Worm (Caenorhabditis elegans) whole organism, L4 larva: Measurements from ENCODE around the gene srh-288.

ENCODE experiments used
- D1046.2 ChIP-seq: fragments of 200-800 bp; sonication (Bioruptor generic); IDR thresholded peaks from 2 replicates; pipeline ENCODE4 v1.3.6; 2022; ENCODE audit warnings: missing genetic modification characterization, missing compliant biosample characterization
- F26F4.8 ChIP-seq: fragments of 200-800 bp; sonication (Bioruptor generic); conservative IDR thresholded peaks from 2 replicates; pipeline ENCODE4 v1.3.6; 2022; ENCODE audit warnings: missing genetic modification characterization, missing compliant biosample characterization
- T20F7.1 ChIP-seq: fragments of 200-800 bp; sonication (Bioruptor generic); optimal IDR thresholded peaks from 2 replicates; lab custom pipeline; 2018; ENCODE audit warnings: mild to moderate bottlenecking, missing genetic modification characterization, missing compliant biosample characterization
- T26A8.4 ChIP-seq: fragments of 200-800 bp; sonication (Bioruptor generic); IDR thresholded peaks from 2 replicates; pipeline ENCODE4 v1.3.6; 2022; ENCODE audit warnings: missing genetic modification characterization, missing compliant biosample characterization
- Y105C5A.15 ChIP-seq: fragments of 200-800 bp; sonication (Bioruptor generic); IDR thresholded peaks from 2 replicates; pipeline ENCODE4 v1.3.6; 2022; ENCODE audit warnings: missing genetic modification characterization, missing compliant biosample characterization
- aha-1 ChIP-seq: fragments of 150-350 bp; peaks from one replicate; lab custom pipeline; 2014; ENCODE audit warnings: missing biosample characterization, missing genetic modification characterization
- aly-2 ChIP-seq: sonication (generic microtip); optimal IDR thresholded peaks from 2 replicates; lab custom pipeline; 2018; ENCODE audit warnings: missing biosample characterization, missing genetic modification characterization
- ceh-82 ChIP-seq: sonication (generic microtip); optimal IDR thresholded peaks from 2 replicates; lab custom pipeline; 2017; ENCODE audit warnings: missing biosample characterization, missing genetic modification characterization
- ces-1 ChIP-seq: fragments of 150-350 bp; sonication (generic microtip); optimal IDR thresholded peaks from 4 replicates; lab custom pipeline; 2014; ENCODE audit warnings: missing biosample characterization, missing genetic modification reagents, missing genetic modification characterization
- daf-16 ChIP-seq, 3 experiments: sonication (generic microtip); optimal IDR thresholded peaks; 2 replicates each; lab custom pipeline; 2016 to 2017; ENCODE audit warnings: missing genetic modification characterization in 3 of 3, missing genetic modification reagents in 3 of 3, mild to moderate bottlenecking in 2 of 3, missing compliant biosample characterization in 2 of 3, missing biosample characterization in 1 of 3, moderate library complexity in 1 of 3
- daf-19 ChIP-seq: fragments of 200-800 bp; sonication (Bioruptor generic); conservative IDR thresholded peaks from 2 replicates; pipeline ENCODE4 v1.3.6; 2022; ENCODE audit warnings: missing genetic modification characterization, missing compliant biosample characterization
- daf-8 ChIP-seq: fragments of 200-800 bp; sonication (Bioruptor generic); IDR thresholded peaks from 2 replicates; pipeline ENCODE4 v1.3.6; 2022; ENCODE audit warnings: missing genetic modification characterization, missing compliant biosample characterization
- dve-1 ChIP-seq: sonication (generic microtip); optimal IDR thresholded peaks from 2 replicates; lab custom pipeline; 2017; ENCODE audit warnings: antibody characterized with exemption, mild to moderate bottlenecking, missing genetic modification characterization, missing compliant biosample characterization; ENCODE audit not compliant: insufficient read depth
- egl-43 ChIP-seq: fragments of 200-800 bp; sonication (Bioruptor generic); IDR thresholded peaks from 2 replicates; pipeline ENCODE4 v1.3.6; 2022; ENCODE audit warnings: missing genetic modification reagents, missing genetic modification characterization, missing compliant biosample characterization
- lin-13 ChIP-seq: fragments of 150-350 bp; optimal IDR thresholded peaks from 2 replicates; lab custom pipeline; 2014; ENCODE audit warnings: missing biosample characterization, missing genetic modification reagents, missing genetic modification characterization
- lin-38 ChIP-seq: fragments of 200-800 bp; sonication (Bioruptor generic); IDR thresholded peaks from 2 replicates; pipeline ENCODE4 v1.3.6; 2022; ENCODE audit warnings: missing genetic modification reagents, missing genetic modification characterization, missing compliant biosample characterization
- nhr-10 ChIP-seq: fragments of 150-350 bp; optimal IDR thresholded peaks from 2 replicates; lab custom pipeline; 2014; ENCODE audit warnings: missing biosample characterization, missing genetic modification characterization
- nhr-111 ChIP-seq: fragments of 200-800 bp; sonication (Bioruptor generic); optimal IDR thresholded peaks from 2 replicates; lab custom pipeline; 2018; ENCODE audit warnings: mild to moderate bottlenecking, missing genetic modification characterization, missing compliant biosample characterization
- nhr-237 ChIP-seq: sonication (generic microtip); optimal IDR thresholded peaks from 2 replicates; lab custom pipeline; 2017; ENCODE audit warnings: missing biosample characterization, missing genetic modification characterization
- pha-4 ChIP-seq, 2 experiments: fragments of 150-350 bp in 1 of 2; fragments of 200-800 bp in 1 of 2; sonication (Bioruptor generic) in 1 of 2; IDR thresholded peaks in 1 of 2; optimal IDR thresholded peaks in 1 of 2; 2 replicates each; pipeline versions ENCODE4 v1.3.6 to Lab custom; 2014 to 2022; ENCODE audit warnings: missing genetic modification characterization in 2 of 2, missing genetic modification reagents in 2 of 2, missing biosample characterization in 1 of 2, missing compliant biosample characterization in 1 of 2
- pqm-1 ChIP-seq: sonication (generic microtip); optimal IDR thresholded peaks from 2 replicates; lab custom pipeline; 2017; ENCODE audit warnings: missing biosample characterization, missing genetic modification characterization
- saeg-2 ChIP-seq: fragments of 200-800 bp; sonication (Bioruptor generic); IDR thresholded peaks from 2 replicates; pipeline ENCODE4 v1.3.6; 2022; ENCODE audit warnings: missing genetic modification reagents, missing genetic modification characterization, missing compliant biosample characterization
- set-16 ChIP-seq: fragments of 200-800 bp; sonication (Bioruptor generic); IDR thresholded peaks from 2 replicates; pipeline ENCODE4 v1.3.6; 2022; ENCODE audit warnings: missing genetic modification reagents, missing genetic modification characterization, missing compliant biosample characterization
- spr-3 ChIP-seq: fragments of 200-800 bp; sonication (Bioruptor generic); optimal IDR thresholded peaks from 2 replicates; lab custom pipeline; 2018; ENCODE audit warnings: mild to moderate bottlenecking, missing genetic modification characterization, missing compliant biosample characterization
- tra-1 ChIP-seq: fragments of 200-800 bp; sonication (Bioruptor generic); IDR thresholded peaks from 2 replicates; pipeline ENCODE4 v1.3.6; 2022; ENCODE audit warnings: missing genetic modification reagents, missing genetic modification characterization, missing compliant biosample characterization
- unc-130 ChIP-seq: sonication (generic microtip); optimal IDR thresholded peaks from 2 replicates; lab custom pipeline; 2016; ENCODE audit warnings: missing genetic modification reagents, missing genetic modification characterization, missing compliant biosample characterization
- unc-62 ChIP-seq, 3 experiments: fragments of 150-350 bp in 1 of 3; sonication (generic microtip); optimal IDR thresholded peaks in 2 of 3; peaks in 1 of 3; 1 replicate in 1 of 3; 2 replicates in 2 of 3; lab custom pipeline; 2014 to 2017; ENCODE audit warnings: missing biosample characterization in 3 of 3, missing genetic modification characterization in 3 of 3, missing genetic modification reagents in 3 of 3, missing genotype in 1 of 3
- vab-7 ChIP-seq: fragments of 200-800 bp; sonication (Bioruptor generic); IDR thresholded peaks from 2 replicates; pipeline ENCODE4 v1.3.6; 2022; ENCODE audit warnings: missing genetic modification reagents, missing genetic modification characterization, missing compliant biosample characterization
- zip-11 ChIP-seq: fragments of 200-800 bp; sonication (Bioruptor generic); IDR thresholded peaks from 2 replicates; pipeline ENCODE4 v1.3.6; 2022; ENCODE audit warnings: missing genetic modification characterization, missing compliant biosample characterization
- ztf-11 ChIP-seq: fragments of 150-350 bp; optimal IDR thresholded peaks from 2 replicates; lab custom pipeline; 2014; ENCODE audit warnings: missing biosample characterization, missing genetic modification characterization

srh-288 gene

DNA sequence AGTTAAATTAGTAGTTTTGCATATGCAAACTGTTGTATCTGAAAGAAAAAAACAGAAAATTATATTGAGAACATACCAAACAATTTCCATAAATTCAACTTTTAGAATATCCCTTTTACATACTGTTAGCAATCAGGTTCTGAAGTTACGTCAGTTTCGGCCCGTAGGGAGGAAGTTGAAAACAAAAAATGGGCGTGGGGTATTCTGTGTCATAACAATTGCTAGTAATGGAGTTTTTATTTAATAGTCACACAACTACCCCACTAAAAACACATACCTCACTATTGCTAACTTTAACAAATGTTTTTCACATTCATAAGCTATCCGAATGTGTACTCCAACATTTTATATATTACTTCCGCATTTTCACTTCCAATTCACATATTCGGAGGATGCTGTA is 26.2 kb upstream of the srh-288 start, which contains the start of gene srh-300:
TSS of gene srh-300 (plus strand) at position 301 of the 400 bp plus-strand sequence.
- TF ChIP-seq unc-62 (GFP tag; optimal IDR thresholded peaks at IDR 0.05 in 1 of 2; lab: Kevin White, UChicago) (peak in 1 of 2 experiments; percentile 10), unc-62 (tag; optimal IDR thresholded peaks at IDR 0.05; lab: Kevin White, UChicago) (no peak), unc-130 (GFP tag; lab: Kevin White, UChicago) (no peak), egl-43 (GFP tag; lab: Robert Waterston, UW) (no peak), aha-1 (tag; lab: Kevin White, UChicago) (peak; percentile 17)

ce11 chrV:17819704-17820103 is 24.1 kb upstream of the srh-288 start:
- TF ChIP-seq egl-43 (GFP tag; lab: Robert Waterston, UW) (peak; percentile 68; the same call in 1 of the 2 replicates), set-16 (GFP tag; lab: Robert Waterston, UW) (peak; percentile 73), lin-13 (no peak)

DNA sequence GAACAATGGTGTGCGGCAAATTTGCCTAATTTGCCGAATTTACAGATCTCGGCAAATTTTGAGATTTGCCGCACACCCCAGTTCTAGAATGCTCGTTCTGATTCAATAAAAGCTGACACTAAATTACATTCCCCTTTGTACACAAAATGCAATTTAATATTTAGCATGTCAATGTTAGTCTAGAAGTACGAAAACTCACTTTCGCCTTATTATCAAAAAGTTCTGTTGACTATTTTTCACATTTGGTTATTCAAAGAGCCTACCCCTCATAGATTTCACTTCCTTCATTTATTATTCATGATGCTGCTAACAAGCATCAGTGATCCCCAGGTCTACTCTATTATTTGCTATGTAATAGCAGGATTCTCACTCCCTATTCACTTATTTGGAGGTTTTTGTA is 23.0 kb upstream of the srh-288 start, which contains the start of gene srh-298:
TSS of gene srh-298 (plus strand) at position 301 of the 400 bp plus-strand sequence.
- peak in 1 of 2 experiments; percentile 26 for TF ChIP-seq unc-62 (GFP tag; optimal IDR thresholded peaks at IDR 0.05 in 1 of 2; lab: Kevin White, UChicago)
- TF ChIP-seq unc-62 (tag; optimal IDR thresholded peaks at IDR 0.05; lab: Kevin White, UChicago) = no peak
- TF ChIP-seq ceh-82 (tag; lab: Kevin White, UChicago) = no peak
- TF ChIP-seq, all 104 proteins: peak for 1

DNA sequence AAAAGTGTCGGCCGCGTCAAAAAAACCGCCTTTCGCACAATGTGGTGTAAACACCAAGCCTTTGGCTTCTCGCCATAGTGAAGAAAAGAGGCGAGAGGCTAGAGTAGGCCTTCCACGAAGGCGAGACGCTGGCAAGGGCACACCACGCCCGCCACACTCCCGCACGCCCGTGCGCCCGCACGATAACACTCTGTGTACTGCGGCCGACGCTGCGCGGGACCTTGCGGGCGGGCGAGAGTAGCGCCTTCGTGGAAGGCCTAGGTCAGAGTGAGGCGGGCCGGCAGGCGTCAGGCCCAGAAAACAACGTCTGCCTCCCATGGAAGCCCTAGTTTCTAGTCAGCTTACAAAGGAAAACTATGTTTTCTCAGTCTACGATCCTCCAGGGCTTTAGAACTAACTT is 16.6 kb upstream of the srh-288 start:
- TF ChIP-seq egl-43 (GFP tag; lab: Robert Waterston, UW) (peak; percentile 57), daf-8 (no peak), lin-38 (no peak), T26A8.4 (GFP tag; lab: Robert Waterston, UW) (no peak), pha-4 (GFP tag; IDR thresholded peaks at IDR 0.05; lab: Robert Waterston, UW) (no peak), pha-4 (tag; optimal IDR thresholded peaks at IDR 0.05; lab: Kevin White, UChicago) (no peak), dve-1 (tag; lab: Kevin White, UChicago) (no peak), Y105C5A.15 (GFP tag; lab: Robert Waterston, UW) (no peak), aly-2 (tag; lab: Kevin White, UChicago) (no peak), ces-1 (GFP tag; lab: Kevin White, UChicago) (no peak), daf-19 (GFP tag; lab: Robert Waterston, UW) (no peak), pqm-1 (no peak), T20F7.1 (GFP tag; lab: Kevin White, UChicago) (no peak), saeg-2 (GFP tag; lab: Robert Waterston, UW) (0 out of 2 replicates have a peak, but pooled peaks have one; percentile 49), F26F4.8 (GFP tag; lab: Robert Waterston, UW) (no peak), daf-16 (GFP tag; optimal IDR thresholded peaks at IDR 0.05; lab: Kevin White, UChicago) (no peak), daf-16 (tag; optimal IDR thresholded peaks at IDR 0.05; lab: Kevin White, UChicago) (no peak), vab-7 (no peak), D1046.2 (GFP tag; lab: Robert Waterston, UW) (peak; percentile 50; the same call in 1 of the 2 replicates), set-16 (GFP tag; lab: Robert Waterston, UW) (peak; percentile 94), nhr-10 (tag; lab: Kevin White, UChicago) (no peak), nhr-237 (tag; lab: Kevin White, UChicago) (no peak), unc-62 (GFP tag; optimal IDR thresholded peaks at IDR 0.05 in 1 of 2; lab: Kevin White, UChicago) (no peak), unc-62 (tag; optimal IDR thresholded peaks at IDR 0.05; lab: Kevin White, UChicago) (no peak)

DNA sequence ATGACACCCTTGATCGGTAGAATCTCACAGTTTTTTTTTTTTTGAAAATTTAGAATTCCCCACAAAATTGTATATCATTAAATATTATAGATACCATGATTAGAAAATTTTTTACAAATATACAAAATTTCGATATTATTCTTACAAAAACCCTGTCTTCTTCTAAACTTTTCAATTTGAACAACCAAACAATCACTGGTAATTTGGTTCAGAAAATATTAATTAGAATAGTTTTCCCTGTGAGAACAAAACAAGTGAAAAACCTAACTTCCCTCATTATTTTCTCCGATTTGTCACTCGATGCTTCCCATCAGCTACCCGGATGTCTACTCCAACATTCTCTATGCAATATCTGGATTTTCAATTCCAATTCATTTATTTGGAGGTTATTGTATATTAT is 14.5 kb upstream of the srh-288 start, which contains the start of gene srh-296:
TSS of gene srh-296 (plus strand) at position 301 of the 400 bp plus-strand sequence.
- peak in 1 of 2 experiments; percentile 2 for TF ChIP-seq unc-62 (GFP tag; optimal IDR thresholded peaks at IDR 0.05 in 1 of 2; lab: Kevin White, UChicago)
- TF ChIP-seq unc-62 (tag; optimal IDR thresholded peaks at IDR 0.05; lab: Kevin White, UChicago) = no peak
- TF ChIP-seq zip-11 = no peak

ce11 chrV:17805323-17805722 is 9.8 kb upstream of the srh-288 start, which contains the start of gene srh-291:
srh-291 (plus strand) TSS chrV:17805623.
- TF ChIP-seq D1046.2 (GFP tag; lab: Robert Waterston, UW) (no peak), ztf-11 (tag; lab: Kevin White, UChicago) (no peak), nhr-237 (tag; lab: Kevin White, UChicago) (no peak), spr-3 (GFP tag; lab: Kevin White, UChicago) (no peak), tra-1 (GFP tag; lab: Robert Waterston, UW) (no peak), nhr-111 (GFP tag; lab: Kevin White, UChicago) (no peak)
